ENCODE assay signal across 1 fruit fly cellular context in genomic region chr2L:1627824-1628501, dm6.
TF ChIP-seq lines count a peak whose summit lies in the region.

No protein-coding gene starts in this region.

TF ChIP-seq in whole organism, embryonic, 481 proteins besides CTCF, POLR2A, EP300 and RAD21 (continued from another document):
- TF ChIP-seq CG9609 (GFP tag; optimal IDR thresholded peaks at IDR 0.05; lab: Kevin White, UChicago) = no peak
- peak; percentile 4 for TF ChIP-seq HHEX (GFP tag; optimal IDR thresholded peaks at IDR 0.05; lab: Kevin White, UChicago)
- peak; percentile 15 for TF ChIP-seq crc (GFP tag; optimal IDR thresholded peaks at IDR 0.05; lab: Kevin White, UChicago)
- peak; percentile 50 for TF ChIP-seq CG1792 (GFP tag; optimal IDR thresholded peaks at IDR 0.05; lab: Kevin White, UChicago)
- peak; percentile 48 for TF ChIP-seq CG8924 (tag; optimal IDR thresholded peaks at IDR 0.05; lab: Kevin White, UChicago)
- no peak for TF ChIP-seq CG17186 (GFP tag; optimal IDR thresholded peaks at IDR 0.05; lab: Kevin White, UChicago)
- TF ChIP-seq ems (GFP tag; optimal IDR thresholded peaks at IDR 0.05; lab: Kevin White, UChicago) = no peak
- no peak for TF ChIP-seq CG8388 (GFP tag; optimal IDR thresholded peaks at IDR 0.05; lab: Kevin White, UChicago)
- peak; percentile 69 for TF ChIP-seq CG15269 (tag; optimal IDR thresholded peaks at IDR 0.05; lab: Kevin White, UChicago)
- TF ChIP-seq crol (GFP tag; IDR thresholded peaks at IDR 0.05; lab: Robert Waterston, UW) = no peak
- peak; percentile 10 for TF ChIP-seq CG8089 (GFP tag; optimal IDR thresholded peaks at IDR 0.05; lab: Kevin White, UChicago)
- TF ChIP-seq CG18476 (GFP tag; optimal IDR thresholded peaks at IDR 0.05; lab: Kevin White, UChicago) = peak; percentile 17
- TF ChIP-seq Fer3 (tag; optimal IDR thresholded peaks at IDR 0.05; lab: Kevin White, UChicago) = peak; percentile 8
- peak; percentile 15; the same call in 1 of the 3 replicates for TF ChIP-seq CG6175 (GFP tag; IDR thresholded peaks at IDR 0.05; lab: Robert Waterston, UW)
- no peak for TF ChIP-seq en (GFP tag; optimal IDR thresholded peaks at IDR 0.05; lab: Kevin White, UChicago)
- TF ChIP-seq hkb (optimal IDR thresholded peaks at IDR 0.05; lab: Kevin White, UChicago) = no peak
- TF ChIP-seq hkb (GFP tag; IDR thresholded peaks at IDR 0.05; lab: Robert Waterston, UW) = 0 out of 2 replicates have a peak, but pooled peaks have one; percentile 6
- TF ChIP-seq dysf (GFP tag; IDR thresholded peaks at IDR 0.05; lab: Robert Waterston, UW) = peak; percentile 70
- peak; percentile 79 for TF ChIP-seq grau (tag; optimal IDR thresholded peaks at IDR 0.05; lab: Kevin White, UChicago)
- TF ChIP-seq GATAe (GFP tag; conservative IDR thresholded peaks at IDR 0.05; lab: Robert Waterston, UW) = 0 out of 2 replicates have a peak, but pooled peaks have one; percentile 25
- peak in 1 of 2 experiments; percentile 30 for TF ChIP-seq Eip74EF (GFP tag; optimal IDR thresholded peaks at IDR 0.05; lab: Kevin White, UChicago)
- no peak for TF ChIP-seq Gsc (GFP tag; IDR thresholded peaks at IDR 0.05; lab: Robert Waterston, UW)
- TF ChIP-seq CG12659 (GFP tag; optimal IDR thresholded peaks at IDR 0.05; lab: Kevin White, UChicago) = peak; percentile 55
- 0 out of 4 replicates have a peak, but pooled peaks have one; percentile 8 for TF ChIP-seq Gug (GFP tag; IDR thresholded peaks at IDR 0.05; lab: Robert Waterston, UW)
- TF ChIP-seq CG9932 (GFP tag; IDR thresholded peaks at IDR 0.05; lab: Robert Waterston, UW) = peak; percentile 78
- no peak for TF ChIP-seq CrebB (tag; optimal IDR thresholded peaks at IDR 0.05; lab: Kevin White, UChicago)
- no peak for TF ChIP-seq amos (GFP tag; IDR thresholded peaks at IDR 0.05; lab: Robert Waterston, UW; ENCODE audit: partially characterized antibody)
- peak; percentile 17 to 63 for TF ChIP-seq Pdp1 (GFP tag; optimal IDR thresholded peaks at IDR 0.05; lab: Kevin White, UChicago)
- TF ChIP-seq her (GFP tag; optimal IDR thresholded peaks at IDR 0.05; lab: Kevin White, UChicago) = peak; percentile 48
- peak; percentile 84 for TF ChIP-seq CG34376 (GFP tag; optimal IDR thresholded peaks at IDR 0.05; lab: Kevin White, UChicago)
- no peak for TF ChIP-seq trem (tag; optimal IDR thresholded peaks at IDR 0.05; lab: Kevin White, UChicago)
- TF ChIP-seq CG11085 (GFP tag; IDR thresholded peaks at IDR 0.05; lab: Robert Waterston, UW) = no peak
- TF ChIP-seq CG15073 (GFP tag; optimal IDR thresholded peaks at IDR 0.05; lab: Kevin White, UChicago) = no peak
- TF ChIP-seq CG12942 (GFP tag; optimal IDR thresholded peaks at IDR 0.05; lab: Kevin White, UChicago) = no peak
- TF ChIP-seq HLH54F (GFP tag; optimal IDR thresholded peaks at IDR 0.05; lab: Kevin White, UChicago) = peak; percentile 34
- TF ChIP-seq Ets65A (GFP tag; lab: Kevin White, UChicago) = no peak
- peak; percentile 80 for TF ChIP-seq pho (GFP tag; optimal IDR thresholded peaks at IDR 0.05; lab: Kevin White, UChicago)
